Worm (Caenorhabditis elegans): ENCODE measurements around the gene F15E6.5.

DNA sequence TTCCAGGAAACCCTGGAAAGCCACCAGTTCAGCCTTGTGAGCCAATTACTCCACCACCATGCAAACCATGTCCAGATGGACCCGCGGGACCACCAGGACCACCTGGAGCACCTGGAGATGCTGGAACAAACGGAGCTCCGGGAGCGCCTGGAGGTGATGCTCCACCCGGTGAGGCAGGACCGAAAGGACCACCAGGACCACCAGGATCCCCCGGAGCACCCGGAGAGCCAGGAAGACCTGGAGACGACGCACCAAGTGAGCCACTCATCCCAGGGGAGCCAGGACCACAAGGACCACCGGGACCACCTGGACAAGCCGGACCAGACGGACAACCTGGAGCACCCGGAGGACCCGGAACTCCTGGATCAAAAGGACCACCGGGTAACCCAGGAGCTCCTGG lies 24.7 kb upstream of the F15E6.5 start:
- TF ChIP-seq lin-11 (tag; optimal IDR thresholded peaks at IDR 0.05), result no peak
- TF ChIP-seq nhr-25 (tag; optimal IDR thresholded peaks at IDR 0.05), result no peak
- no peak for TF ChIP-seq ztf-1 (GFP tag; conservative IDR thresholded peaks at IDR 0.05)
- no peak for TF ChIP-seq ama-1 (optimal IDR thresholded peaks at IDR 0.05)
- no peak for TF ChIP-seq egl-27 (tag; optimal IDR thresholded peaks at IDR 0.05)
- TF ChIP-seq zag-1 (tag; optimal IDR thresholded peaks at IDR 0.05), result no peak
- no peak for TF ChIP-seq F13H6.1 (tag; optimal IDR thresholded peaks at IDR 0.05)
- no peak for TF ChIP-seq nhr-11 (tag; optimal IDR thresholded peaks at IDR 0.05)
- no peak for TF ChIP-seq C34F6.9 (tag; optimal IDR thresholded peaks at IDR 0.05)
- no peak for TF ChIP-seq R02D3.7 (tag; optimal IDR thresholded peaks at IDR 0.05)
- TF ChIP-seq nhr-77 (tag; optimal IDR thresholded peaks at IDR 0.05), result no peak
